Worm (Caenorhabditis elegans): ENCODE results near the gene hog-1.
A peak's percentile ranks its signal among the peaks of the same experiment; 100 is the strongest.

Gene hog-1

DNA sequence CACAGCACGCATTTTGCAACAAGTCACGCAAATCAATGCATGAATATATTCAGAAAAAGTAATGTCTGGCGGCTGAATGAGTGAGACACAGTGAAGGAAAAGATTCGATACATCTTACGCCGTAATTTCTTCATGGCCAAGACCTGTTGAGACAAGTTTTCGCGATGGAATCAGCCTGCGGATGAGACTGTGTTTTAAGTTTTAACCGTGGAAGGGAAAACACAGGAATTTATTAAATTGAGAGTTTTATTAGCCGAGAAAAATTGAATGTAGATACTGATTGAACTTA lies at the start of gene hog-1:
TSS of gene hog-1 (minus strand) at position 101 of the 289 bp plus-strand sequence.
- no peak for TF ChIP-seq dao-5 (tag; optimal IDR thresholded peaks at IDR 0.05)
- TF ChIP-seq W03F9.2 (tag; optimal IDR thresholded peaks at IDR 0.05): no peak
- no peak for TF ChIP-seq him-1 (tag; optimal IDR thresholded peaks at IDR 0.05)

- TF ChIP-seq him-1 (tag; optimal IDR thresholded peaks at IDR 0.05) (no peak), W03F9.2 (tag; optimal IDR thresholded peaks at IDR 0.05) (no peak), dao-5 (tag; optimal IDR thresholded peaks at IDR 0.05) (no peak)
Observed at ce11 chrX:5901499-5901898, 47.4 kb upstream of the hog-1 start.

DNA sequence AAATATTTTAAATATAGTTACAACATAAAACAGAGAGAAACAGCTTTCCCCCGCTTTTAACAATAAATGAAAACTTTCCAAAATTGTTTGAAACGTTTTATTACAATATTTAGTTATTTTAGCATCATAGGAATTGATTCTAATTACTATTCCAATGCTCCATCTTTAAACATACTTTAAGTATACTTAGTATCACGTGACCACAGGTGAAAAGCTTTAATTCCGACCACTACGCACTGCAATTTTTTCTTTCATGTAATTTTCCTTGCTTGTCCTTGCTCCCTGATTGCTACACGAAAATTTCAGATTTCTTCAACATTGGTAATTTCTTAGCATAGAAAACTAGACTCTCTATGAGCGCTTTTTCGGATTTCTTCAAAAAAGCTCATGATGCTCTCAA lies 43.0 kb upstream of the hog-1 start, which contains the start of gene tbc-16:
TSS of gene tbc-16 (plus strand) at position 301 of the 400 bp plus-strand sequence.
- TF ChIP-seq him-1 (tag; optimal IDR thresholded peaks at IDR 0.05) (no peak), W03F9.2 (tag; optimal IDR thresholded peaks at IDR 0.05) (no peak), dao-5 (tag; optimal IDR thresholded peaks at IDR 0.05) (no peak)

ce11 chrX:5896001-5896400 lies 41.9 kb upstream of the hog-1 start:
- TF ChIP-seq him-1 (tag; optimal IDR thresholded peaks at IDR 0.05) (peak; percentile 3), W03F9.2 (tag; optimal IDR thresholded peaks at IDR 0.05) (no peak)

DNA sequence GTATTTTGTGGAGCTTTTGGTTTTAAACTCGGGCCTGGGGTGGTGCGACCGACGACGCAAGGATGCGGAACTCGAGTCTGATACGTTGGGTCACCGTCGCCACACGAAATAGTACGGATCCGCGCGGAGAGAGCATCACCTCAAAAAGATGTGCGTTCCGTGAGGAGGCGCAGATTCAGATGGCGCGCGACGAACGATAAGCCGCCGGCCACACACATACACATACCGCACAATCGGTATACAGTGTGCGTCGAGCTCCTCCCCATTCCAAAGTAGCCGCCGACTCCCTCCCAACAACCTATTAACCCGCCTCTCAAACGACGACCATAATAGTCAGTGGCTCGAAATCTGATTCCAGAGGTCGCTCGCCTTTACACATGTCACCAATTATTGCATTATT lies 36.0 kb upstream of the hog-1 start, which contains the start of gene F49E10.2:
TSS of gene F49E10.2 (plus strand) at position 301 of the 400 bp plus-strand sequence.
- TF ChIP-seq him-1 (tag; optimal IDR thresholded peaks at IDR 0.05) (no peak), dao-5 (tag; optimal IDR thresholded peaks at IDR 0.05) (no peak), W03F9.2 (tag; optimal IDR thresholded peaks at IDR 0.05) (no peak)

DNA sequence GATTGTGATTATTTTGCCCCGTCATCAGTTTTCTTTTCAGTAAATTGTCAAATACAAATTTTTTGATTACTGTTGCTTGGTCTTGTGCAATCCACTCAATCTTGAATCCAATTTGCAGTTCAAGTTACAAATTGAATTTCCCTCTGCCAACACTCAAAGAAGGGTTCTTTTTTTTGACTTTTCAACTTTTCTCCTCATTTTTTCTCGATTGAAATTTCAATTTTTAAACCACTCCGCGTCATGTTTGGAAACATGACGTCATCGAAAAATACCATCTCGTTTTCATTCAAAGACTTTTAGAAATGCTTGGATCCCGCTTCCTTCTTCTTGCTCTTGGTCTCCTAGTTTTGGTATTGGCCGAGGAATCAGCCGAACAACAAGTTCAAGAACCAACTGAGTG lies 31.5 kb upstream of the hog-1 start, which contains the start of gene flp-7:
TSS of gene flp-7 (plus strand) at position 301 of the 400 bp plus-strand sequence.
- no peak for TF ChIP-seq W03F9.2 (tag; optimal IDR thresholded peaks at IDR 0.05)

ce11 chrX:5877039-5877438 lies 23.0 kb upstream of the hog-1 start:
- TF ChIP-seq W03F9.2 (tag; optimal IDR thresholded peaks at IDR 0.05) (no peak), him-1 (tag; optimal IDR thresholded peaks at IDR 0.05) (no peak), dao-5 (tag; optimal IDR thresholded peaks at IDR 0.05) (no peak)

- TF ChIP-seq dao-5 (tag; optimal IDR thresholded peaks at IDR 0.05) (no peak), him-1 (tag; optimal IDR thresholded peaks at IDR 0.05) (no peak), W03F9.2 (tag; optimal IDR thresholded peaks at IDR 0.05) (no peak)
Observed at ce11 chrX:5875567-5875966, 21.5 kb upstream of the hog-1 start, which contains the start of gene F49E10.4. Gene F49E10.4, plus strand, starts transcription at chrX:5875867.

ce11 chrX:5872153-5872552 lies 18.1 kb upstream of the hog-1 start:
- TF ChIP-seq W03F9.2 (tag; optimal IDR thresholded peaks at IDR 0.05) (no peak), him-1 (tag; optimal IDR thresholded peaks at IDR 0.05) (no peak), dao-5 (tag; optimal IDR thresholded peaks at IDR 0.05) (no peak)

- TF ChIP-seq him-1 (tag; optimal IDR thresholded peaks at IDR 0.05) (no peak), W03F9.2 (tag; optimal IDR thresholded peaks at IDR 0.05) (no peak), dao-5 (tag; optimal IDR thresholded peaks at IDR 0.05) (no peak)
Observed at ce11 chrX:5869603-5870002, 15.5 kb upstream of the hog-1 start.

- no peak for TF ChIP-seq him-1 (tag; optimal IDR thresholded peaks at IDR 0.05)
- TF ChIP-seq dao-5 (tag; optimal IDR thresholded peaks at IDR 0.05): no peak
- no peak for TF ChIP-seq W03F9.2 (tag; optimal IDR thresholded peaks at IDR 0.05)
Observed at ce11 chrX:5868030-5868429, 14.0 kb upstream of the hog-1 start.

ce11 chrX:5862408-5862807 lies 8.3 kb upstream of the hog-1 start, which contains the start of gene ctbp-1:
Gene ctbp-1, plus strand, starts transcription at chrX:5862708.
- TF ChIP-seq dao-5 (tag; optimal IDR thresholded peaks at IDR 0.05): no peak
- no peak for TF ChIP-seq him-1 (tag; optimal IDR thresholded peaks at IDR 0.05)
- no peak for TF ChIP-seq W03F9.2 (tag; optimal IDR thresholded peaks at IDR 0.05)

- no peak for TF ChIP-seq him-1 (tag; optimal IDR thresholded peaks at IDR 0.05)
- TF ChIP-seq dao-5 (tag; optimal IDR thresholded peaks at IDR 0.05): no peak
- TF ChIP-seq W03F9.2 (tag; optimal IDR thresholded peaks at IDR 0.05): no peak
Observed at ce11 chrX:5859161-5859560, 5.1 kb upstream of the hog-1 start.

DNA sequence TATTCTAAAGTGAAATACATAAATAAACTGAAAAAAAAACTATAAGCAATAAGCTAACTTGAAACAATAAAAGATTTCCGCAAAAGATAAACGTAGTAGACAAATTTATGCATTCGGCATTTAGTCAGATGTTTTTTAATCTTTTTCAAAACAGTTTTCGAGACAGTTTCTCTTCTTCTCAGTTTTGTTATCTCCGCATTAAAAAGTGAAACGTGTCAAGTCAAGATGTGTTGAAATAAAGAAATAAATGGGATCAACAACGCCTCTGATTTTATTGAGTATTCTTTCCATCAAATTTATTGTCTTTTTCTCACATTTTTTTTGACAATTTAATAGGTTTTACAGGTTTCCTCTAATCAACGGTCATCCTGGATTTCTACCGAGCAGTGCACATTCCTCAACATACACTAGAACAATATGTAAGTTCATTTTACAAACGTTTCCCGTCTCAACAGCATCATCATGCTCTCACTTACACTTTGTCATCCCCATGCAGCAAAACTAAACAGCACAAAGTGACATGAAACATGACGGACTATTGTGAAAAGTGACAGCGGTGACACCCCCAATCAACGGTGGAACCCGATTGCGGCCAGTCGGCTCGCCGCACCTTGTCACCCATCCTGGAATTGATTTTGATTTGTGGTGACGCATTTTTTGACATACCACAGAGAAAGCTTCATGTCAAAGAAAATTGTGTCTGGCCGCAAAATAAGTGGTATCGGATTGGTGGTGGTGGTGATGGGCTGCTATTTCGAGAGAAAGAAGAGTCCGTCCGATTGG lies 580 bp upstream of the hog-1 start:
- TF ChIP-seq him-1 (tag; optimal IDR thresholded peaks at IDR 0.05) (no peak), W03F9.2 (tag; optimal IDR thresholded peaks at IDR 0.05) (no peak), dao-5 (tag; optimal IDR thresholded peaks at IDR 0.05) (no peak)

ce11 chrX:5852113-5852512 lies 1.9 kb downstream of the hog-1 start:
- TF ChIP-seq him-1 (tag; optimal IDR thresholded peaks at IDR 0.05) (no peak), W03F9.2 (tag; optimal IDR thresholded peaks at IDR 0.05) (no peak), dao-5 (tag; optimal IDR thresholded peaks at IDR 0.05) (no peak)
